Fruit fly (Drosophila melanogaster) whole organism: ENCODE measurements around the gene CG5880.

Experiments used
- CG8478 ChIP-seq: fragments of >200 bp; optimal IDR thresholded peaks from 2 replicates; lab custom pipeline; 2018; ENCODE audit warnings: inconsistent platforms
- Dll ChIP-seq: fragments of >200 bp; optimal IDR thresholded peaks from 2 replicates; lab custom pipeline; 2017
- EcR ChIP-seq, 2 experiments: fragments of >200 bp; optimal IDR thresholded peaks; 2 replicates each; lab custom pipeline; 2017; ENCODE audit warnings: missing biosample characterization in 2 of 2, missing genetic modification characterization in 2 of 2, missing genetic modification reagents in 2 of 2
- pan ChIP-seq: fragments of >200 bp; optimal IDR thresholded peaks from 2 replicates; lab custom pipeline; 2017
- psq ChIP-seq: fragments of >200 bp; optimal IDR thresholded peaks from 2 replicates; lab custom pipeline; 2017
- usp ChIP-seq: fragments of >200 bp; optimal IDR thresholded peaks from 2 replicates; lab custom pipeline; 2017; ENCODE audit warnings: missing biosample characterization, missing genetic modification characterization, mixed read lengths

The CG5880 gene

DNA sequence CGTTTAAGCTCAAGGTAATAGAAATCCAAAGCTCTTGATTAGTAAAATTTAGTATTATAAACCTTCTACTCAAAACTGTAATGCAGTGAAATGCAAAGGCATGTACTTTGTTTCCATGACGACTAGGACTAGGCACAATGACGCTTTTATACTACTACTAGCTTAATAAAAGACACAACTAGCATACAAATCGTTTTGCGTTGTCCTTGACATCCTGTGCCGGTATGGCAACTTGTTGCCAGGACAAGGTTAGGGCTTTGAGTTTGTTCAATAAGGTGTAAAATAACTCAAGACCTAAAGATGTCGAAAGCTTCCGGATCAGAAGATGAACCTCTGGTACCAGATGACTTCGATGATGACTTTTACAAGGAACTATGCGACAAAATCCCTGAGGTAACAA is 1.8 kb downstream of the CG5880 start, which contains the start of gene CG5882:
Gene CG5882, plus strand, starts transcription at position 301 of the 400 bp plus-strand sequence.
- TF ChIP-seq Dll (lab: Kevin White, UChicago) (no peak), EcR (GFP tag; optimal IDR thresholded peaks at IDR 0.05; lab: Kevin White, UChicago) (no peak)

dm6 chr3R:27124588-27124987 is 8.0 kb downstream of the CG5880 start, which contains the start of gene CG6059:
CG6059 (minus strand) TSS chr3R:27124688.
- TF ChIP-seq Dll (lab: Kevin White, UChicago), result no peak
- no peak for TF ChIP-seq psq (lab: Kevin White, UChicago)
- no peak for TF ChIP-seq CG8478 (lab: Kevin White, UChicago)
- no peak for TF ChIP-seq usp (GFP tag; lab: Kevin White, UChicago)
- TF ChIP-seq EcR (GFP tag; optimal IDR thresholded peaks at IDR 0.05; lab: Kevin White, UChicago), result no peak
- no peak for TF ChIP-seq pan (lab: Kevin White, UChicago)

- no peak for TF ChIP-seq usp (GFP tag; lab: Kevin White, UChicago)
- no peak for TF ChIP-seq psq (lab: Kevin White, UChicago)
- no peak for TF ChIP-seq EcR (GFP tag; optimal IDR thresholded peaks at IDR 0.05; lab: Kevin White, UChicago)
- no peak for TF ChIP-seq Dll (lab: Kevin White, UChicago)
- TF ChIP-seq CG8478 (lab: Kevin White, UChicago), result no peak
- TF ChIP-seq pan (lab: Kevin White, UChicago), result no peak
These were observed 12.2 kb downstream of the CG5880 start for dm6 chr3R:27128723-27129122.

DNA sequence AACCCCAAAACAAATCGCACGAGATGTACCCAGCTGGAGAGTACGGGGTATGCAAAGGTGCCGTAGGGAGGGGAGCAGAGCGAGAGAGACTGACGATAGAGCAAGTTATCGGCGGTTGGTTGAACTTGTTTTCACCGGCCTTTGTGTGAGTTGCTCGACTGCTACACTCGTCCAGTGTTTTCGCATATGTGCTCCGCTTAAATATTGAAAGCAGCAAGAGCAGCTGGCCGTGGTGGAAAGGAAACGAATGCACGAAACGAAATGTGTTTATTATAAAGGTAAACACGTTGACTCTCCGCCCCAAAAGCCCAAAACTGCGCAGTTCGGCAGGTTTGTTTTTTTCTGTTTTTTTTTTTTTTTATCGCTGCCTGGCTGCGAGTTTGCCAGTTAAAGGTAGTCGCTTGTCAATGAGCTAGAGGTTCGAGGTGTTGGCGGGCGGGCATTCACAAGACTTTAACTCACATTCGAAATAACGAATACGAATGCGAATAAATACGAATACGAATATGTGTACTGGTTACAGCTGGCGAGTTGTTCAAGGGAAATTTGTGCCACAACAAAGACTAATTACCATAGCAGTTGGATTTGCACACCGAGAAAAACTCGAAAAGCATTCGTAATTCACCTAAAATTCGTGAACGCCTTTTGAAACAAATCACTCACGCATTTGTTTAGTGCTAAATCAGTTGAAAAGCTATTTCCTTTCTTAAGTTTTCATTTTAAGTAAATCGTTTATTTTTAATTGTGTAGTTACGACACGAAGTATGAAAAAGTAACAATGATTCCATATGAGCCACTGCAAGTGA is 13.2 kb downstream of the CG5880 start:
- TF ChIP-seq psq (lab: Kevin White, UChicago) (no peak), Dll (lab: Kevin White, UChicago) (no peak), EcR (GFP tag; optimal IDR thresholded peaks at IDR 0.05; lab: Kevin White, UChicago) (no peak)

dm6 chr3R:27130551-27131161 is 14.1 kb downstream of the CG5880 start:
- TF ChIP-seq usp (GFP tag; lab: Kevin White, UChicago) (no peak), pan (lab: Kevin White, UChicago) (no peak), CG8478 (lab: Kevin White, UChicago) (no peak)

DNA sequence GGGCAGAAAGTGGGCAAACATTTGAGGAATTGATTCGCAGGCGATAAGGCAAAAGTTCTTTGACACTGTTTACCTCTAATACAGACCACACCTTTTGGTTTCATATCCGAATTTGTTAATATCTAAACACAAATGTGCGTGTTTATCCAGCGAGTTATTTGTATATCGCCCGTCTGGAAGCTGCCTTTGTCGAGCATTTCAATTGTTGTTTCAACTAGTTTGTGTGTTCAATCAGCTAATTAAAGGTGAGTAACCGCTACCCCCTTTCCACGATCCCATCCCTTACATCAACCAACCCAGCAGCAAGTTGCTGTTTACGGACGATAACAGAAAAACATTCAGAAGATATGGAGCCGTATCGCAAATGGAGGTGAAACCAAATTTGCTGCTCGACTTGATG is 14.9 kb downstream of the CG5880 start:
- no peak for TF ChIP-seq EcR (GFP tag; optimal IDR thresholded peaks at IDR 0.05; lab: Kevin White, UChicago)
- TF ChIP-seq psq (lab: Kevin White, UChicago), result no peak
- TF ChIP-seq CG8478 (lab: Kevin White, UChicago), result no peak
- no peak for TF ChIP-seq Dll (lab: Kevin White, UChicago)
- TF ChIP-seq usp (GFP tag; lab: Kevin White, UChicago), result no peak
- no peak for TF ChIP-seq pan (lab: Kevin White, UChicago)

dm6 chr3R:27133992-27134391 is 17.4 kb downstream of the CG5880 start:
- TF ChIP-seq psq (lab: Kevin White, UChicago) (no peak), pan (lab: Kevin White, UChicago) (no peak)

- TF ChIP-seq pan (lab: Kevin White, UChicago), result no peak
- TF ChIP-seq usp (GFP tag; lab: Kevin White, UChicago), result no peak
- no peak for TF ChIP-seq EcR (GFP tag; optimal IDR thresholded peaks at IDR 0.05; lab: Kevin White, UChicago)
- no peak for TF ChIP-seq CG8478 (lab: Kevin White, UChicago)
- TF ChIP-seq Dll (lab: Kevin White, UChicago), result no peak
- TF ChIP-seq psq (lab: Kevin White, UChicago), result no peak
These were observed 18.3 kb downstream of the CG5880 start for dm6 chr3R:27134728-27135361.

- TF ChIP-seq psq (lab: Kevin White, UChicago) (no peak), Dll (lab: Kevin White, UChicago) (no peak), usp (GFP tag; lab: Kevin White, UChicago) (no peak), CG8478 (lab: Kevin White, UChicago) (no peak), EcR (GFP tag; optimal IDR thresholded peaks at IDR 0.05; lab: Kevin White, UChicago) (no peak), pan (lab: Kevin White, UChicago) (no peak)
These were observed 19.4 kb downstream of the CG5880 start for dm6 chr3R:27135692-27136641.

DNA sequence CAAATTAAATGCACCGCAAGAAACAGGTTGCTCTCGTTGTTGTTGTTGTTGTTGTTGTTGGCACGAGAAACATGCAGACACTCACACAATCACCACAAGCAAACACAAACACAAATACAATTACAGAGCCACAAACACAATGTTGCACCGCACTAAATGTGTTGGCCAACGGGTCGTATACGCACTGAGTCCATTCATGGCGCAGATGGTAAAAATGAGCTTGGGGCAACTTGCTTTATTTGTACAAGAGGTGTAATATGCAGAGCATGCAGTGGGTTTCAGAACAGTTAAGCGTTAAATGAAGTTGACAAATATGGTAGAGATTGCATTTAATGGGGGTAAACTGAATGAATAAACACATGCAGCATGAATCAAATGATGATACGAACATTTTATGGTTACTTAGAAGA is 21.4 kb downstream of the CG5880 start:
- TF ChIP-seq CG8478 (lab: Kevin White, UChicago), result no peak
- TF ChIP-seq pan (lab: Kevin White, UChicago), result no peak
- TF ChIP-seq EcR (GFP tag; optimal IDR thresholded peaks at IDR 0.05; lab: Kevin White, UChicago), result no peak
- no peak for TF ChIP-seq Dll (lab: Kevin White, UChicago)
- TF ChIP-seq psq (lab: Kevin White, UChicago), result no peak
- TF ChIP-seq usp (GFP tag; lab: Kevin White, UChicago), result no peak

- TF ChIP-seq usp (GFP tag; lab: Kevin White, UChicago), result no peak
- TF ChIP-seq pan (lab: Kevin White, UChicago), result no peak
- TF ChIP-seq EcR (GFP tag; optimal IDR thresholded peaks at IDR 0.05; lab: Kevin White, UChicago), result no peak
- TF ChIP-seq Dll (lab: Kevin White, UChicago), result no peak
These were observed 22.2 kb downstream of the CG5880 start for dm6 chr3R:27138700-27139099.
